Worm (Caenorhabditis elegans): Measurements from ENCODE around the gene C29E4.10.

DNA sequence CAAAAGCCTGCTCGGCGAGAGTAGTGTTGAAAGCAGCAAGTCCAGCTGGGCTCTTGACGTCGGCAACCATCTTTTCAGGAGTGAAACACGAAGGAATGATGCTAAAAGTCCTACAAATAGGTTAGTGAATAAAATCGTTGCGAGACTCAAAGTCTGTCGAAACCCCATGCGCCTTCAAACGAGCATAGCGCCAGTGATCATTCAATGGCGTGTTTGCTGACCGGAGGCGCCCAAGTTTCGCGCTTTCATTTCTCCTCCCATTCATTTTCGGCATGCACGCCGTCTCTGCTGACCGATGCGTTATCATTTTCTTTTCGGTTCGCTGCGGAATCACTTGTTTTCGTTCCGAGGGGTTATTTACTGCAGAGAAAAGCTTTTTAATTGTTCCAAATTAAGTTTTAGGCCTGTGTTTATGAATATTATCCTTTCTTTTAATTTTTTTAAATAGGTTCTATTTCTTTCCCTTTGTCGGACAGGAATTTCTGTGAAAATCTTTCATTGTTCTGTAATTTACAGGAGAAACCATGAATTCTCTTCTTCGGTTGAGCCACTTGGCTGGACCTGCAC lies 35.6 kb downstream of the C29E4.10 start, which contains the start of the genes eef-1B.1 and aco-2:
- no peak for TF ChIP-seq B0035.1 (tag; optimal IDR thresholded peaks at IDR 0.05)
- no peak for TF ChIP-seq snpc-4 (GFP tag; optimal IDR thresholded peaks at IDR 0.05)
- TF ChIP-seq snpc-4 (tag; optimal IDR thresholded peaks at IDR 0.05), result peak; percentile 2 to 63 (median 54)
- peak; percentile 87 for TF ChIP-seq egl-44 (GFP tag; IDR thresholded peaks at IDR 0.05)
- no peak for TF ChIP-seq egrh-3 (GFP tag; IDR thresholded peaks at IDR 0.05)
- no peak for TF ChIP-seq Y67H2A.10 (GFP tag; conservative IDR thresholded peaks at IDR 0.05)
- peak; percentile 84 for TF ChIP-seq lin-40 (tag; optimal IDR thresholded peaks at IDR 0.05)
- peak; percentile 33 for TF ChIP-seq unc-130 (GFP tag; optimal IDR thresholded peaks at IDR 0.05)
- TF ChIP-seq unc-62 (GFP tag; optimal IDR thresholded peaks at IDR 0.05), result no peak
- peak; percentile 84 for TF ChIP-seq madf-6 (GFP tag; IDR thresholded peaks at IDR 0.05)
- peak; percentile 84 for TF ChIP-seq K11D2.4 (GFP tag; IDR thresholded peaks at IDR 0.05)
